Worm (Caenorhabditis elegans): ENCODE results near the gene lron-3.

ce11 chrX:15564338-15564737 is 6.6 kb upstream of the lron-3 start:
- no peak for TF ChIP-seq unc-62 (GFP tag; optimal IDR thresholded peaks at IDR 0.05)
- TF ChIP-seq cebp-2 (GFP tag; IDR thresholded peaks at IDR 0.05): no peak
- TF ChIP-seq atf-7 (tag; optimal IDR thresholded peaks at IDR 0.05): no peak
- TF ChIP-seq aptf-3 (GFP tag; IDR thresholded peaks at IDR 0.05): no peak
- TF ChIP-seq F57C9.4 (tag; optimal IDR thresholded peaks at IDR 0.05): no peak
- no peak for TF ChIP-seq rcor-1 (GFP tag; IDR thresholded peaks at IDR 0.05)
- TF ChIP-seq ztf-18 (tag; optimal IDR thresholded peaks at IDR 0.05): no peak
- no peak for TF ChIP-seq egl-18 (GFP tag; IDR thresholded peaks at IDR 0.05)
- no peak for TF ChIP-seq F55B11.4 (tag; optimal IDR thresholded peaks at IDR 0.05; ENCODE audit: borderline replicate concordance, insufficient read depth)
- TF ChIP-seq tbp1 (GFP tag; optimal IDR thresholded peaks at IDR 0.05): no peak
- TF ChIP-seq egrh-3 (GFP tag; IDR thresholded peaks at IDR 0.05): no peak
- no peak for TF ChIP-seq efl-1 (GFP tag; optimal IDR thresholded peaks at IDR 0.05)
- no peak for TF ChIP-seq lin-54 (GFP tag; optimal IDR thresholded peaks at IDR 0.05)

Data from whole organism, young adult.